Fruit fly (Drosophila melanogaster) whole organism, prepupa: ENCODE data around the gene Lk6.

Source experiments
- CG10669 ChIP-seq: fragments of 200-800 bp; sonication (Bioruptor generic); optimal IDR thresholded peaks from 3 replicates; lab custom pipeline; 2018; ENCODE audit warnings: missing biosample characterization, mild to moderate bottlenecking, missing genetic modification characterization, moderate library complexity
- CG11762 ChIP-seq: fragments of 200-800 bp; sonication (Bioruptor generic); optimal IDR thresholded peaks from 3 replicates; lab custom pipeline; 2016; ENCODE audit warnings: missing biosample characterization, missing genetic modification characterization; ENCODE audit not compliant: insufficient read depth
- CG1621 ChIP-seq: fragments of 200-800 bp; sonication (Bioruptor generic); optimal IDR thresholded peaks from 3 replicates; lab custom pipeline; 2018; ENCODE audit warnings: missing biosample characterization, mild to moderate bottlenecking, missing genetic modification characterization
- CG32006 ChIP-seq: fragments of 200-800 bp; sonication (Bioruptor generic); optimal IDR thresholded peaks from 3 replicates; lab custom pipeline; 2017; ENCODE audit warnings: missing biosample characterization, mild to moderate bottlenecking, missing genetic modification characterization
- CG6163 ChIP-seq: fragments of 200-800 bp; sonication (Bioruptor generic); IDR thresholded peaks from 3 replicates; pipeline ENCODE4 v1.3.6; 2022; ENCODE audit warnings: missing biosample characterization, missing genetic modification characterization
- CG6276 ChIP-seq: fragments of 200-800 bp; sonication (Bioruptor generic); optimal IDR thresholded peaks from 2 replicates; lab custom pipeline; 2017; ENCODE audit warnings: missing biosample characterization, mild to moderate bottlenecking, missing genetic modification characterization
- CG6792 ChIP-seq: fragments of 200-800 bp; sonication (Bioruptor generic); optimal IDR thresholded peaks from 3 replicates; lab custom pipeline; 2016; ENCODE audit warnings: missing biosample characterization, missing genetic modification characterization
- CG6854 ChIP-seq: fragments of 200-800 bp; sonication (Bioruptor generic); optimal IDR thresholded peaks from 2 replicates; lab custom pipeline; 2017; ENCODE audit warnings: missing biosample characterization, mild to moderate bottlenecking, missing genetic modification characterization
- CG8119 ChIP-seq: fragments of 200-800 bp; sonication (Bioruptor generic); IDR thresholded peaks from 3 replicates; pipeline ENCODE4 v1.3.6; 2022; ENCODE audit warnings: missing biosample characterization, missing genetic modification characterization
- CG8319 ChIP-seq: fragments of 200-800 bp; sonication (Bioruptor generic); optimal IDR thresholded peaks from 3 replicates; lab custom pipeline; 2016; ENCODE audit warnings: missing biosample characterization, missing genetic modification characterization
- Eip78C ChIP-seq: fragments of 200-800 bp; sonication (Bioruptor generic); peaks from one replicate; lab custom pipeline; 2016; ENCODE audit warnings: missing biosample characterization, missing genetic modification characterization
- Ets96B ChIP-seq: fragments of 200-800 bp; optimal IDR thresholded peaks from 2 replicates; lab custom pipeline; 2019; ENCODE audit warnings: missing biosample characterization, mild to moderate bottlenecking, missing genetic modification characterization, moderate library complexity
- Met ChIP-seq: fragments of 200-800 bp; sonication (Bioruptor generic); optimal IDR thresholded peaks from 3 replicates; lab custom pipeline; 2016; ENCODE audit warnings: missing biosample characterization, missing genetic modification characterization
- OdsH ChIP-seq: fragments of 200-800 bp; sonication (Bioruptor generic); optimal IDR thresholded peaks from 3 replicates; lab custom pipeline; 2016; ENCODE audit warnings: missing biosample characterization, missing genetic modification characterization
- Smox ChIP-seq: fragments of 200-800 bp; sonication (Bioruptor generic); optimal IDR thresholded peaks from 3 replicates; lab custom pipeline; 2016; ENCODE audit warnings: missing biosample characterization, missing genetic modification characterization
- Sox14 ChIP-seq: fragments of 200-800 bp; sonication (Bioruptor generic); optimal IDR thresholded peaks from 3 replicates; lab custom pipeline; 2016; ENCODE audit warnings: missing biosample characterization, missing genetic modification characterization
- Sox15 ChIP-seq: fragments of 200-800 bp; sonication (Bioruptor generic); optimal IDR thresholded peaks from 3 replicates; lab custom pipeline; 2016; ENCODE audit warnings: missing biosample characterization, missing genetic modification characterization
- cyc ChIP-seq: fragments of 200-800 bp; sonication (Bioruptor generic); optimal IDR thresholded peaks from 3 replicates; lab custom pipeline; 2016; ENCODE audit warnings: missing biosample characterization, missing genetic modification characterization
- dac ChIP-seq: fragments of 200-800 bp; sonication (Bioruptor generic); optimal IDR thresholded peaks from 2 replicates; lab custom pipeline; 2017; ENCODE audit warnings: missing biosample characterization, mild to moderate bottlenecking, missing genetic modification characterization
- dsx ChIP-seq: fragments of 200-800 bp; optimal IDR thresholded peaks from 3 replicates; lab custom pipeline; 2019; ENCODE audit warnings: missing biosample characterization, mild to moderate bottlenecking, missing genetic modification characterization, moderate library complexity; ENCODE audit not compliant: poor library complexity, severe bottlenecking
- fd59A ChIP-seq: fragments of 200-800 bp; sonication (Bioruptor generic); optimal IDR thresholded peaks from 2 replicates; lab custom pipeline; 2017; ENCODE audit warnings: missing biosample characterization, mild to moderate bottlenecking, missing genetic modification characterization, missing genetic modification reagents
- fkh ChIP-seq: fragments of 200-800 bp; sonication (Bioruptor generic); optimal IDR thresholded peaks from 3 replicates; lab custom pipeline; 2017; ENCODE audit warnings: missing biosample characterization, mild to moderate bottlenecking, missing genetic modification characterization, moderate library complexity
- net ChIP-seq: fragments of 200-800 bp; sonication (Bioruptor generic); optimal IDR thresholded peaks from 3 replicates; lab custom pipeline; 2016; ENCODE audit warnings: missing biosample characterization, missing genetic modification characterization
- spab ChIP-seq: fragments of 200-800 bp; sonication (Bioruptor generic); optimal IDR thresholded peaks from 2 replicates; lab custom pipeline; 2017; ENCODE audit warnings: missing biosample characterization, mild to moderate bottlenecking, missing genetic modification characterization, missing genetic modification reagents
- ss ChIP-seq, 2 experiments: fragments of 200-800 bp; sonication (Bioruptor generic); optimal IDR thresholded peaks; 2 replicates in 1 of 2; 3 replicates in 1 of 2; lab custom pipeline; 2017 to 2018; ENCODE audit warnings: mild to moderate bottlenecking in 2 of 2, missing biosample characterization in 2 of 2, missing genetic modification characterization in 2 of 2, moderate library complexity in 1 of 2
- svp ChIP-seq: fragments of 200-800 bp; sonication (Bioruptor generic); peaks from one replicate; lab custom pipeline; 2016; ENCODE audit warnings: missing biosample characterization, missing genetic modification characterization
- vri ChIP-seq: fragments of 200-800 bp; sonication (Bioruptor generic); optimal IDR thresholded peaks from 3 replicates; lab custom pipeline; 2016; ENCODE audit warnings: missing biosample characterization, mild to moderate bottlenecking, missing genetic modification characterization

The Lk6 gene

DNA sequence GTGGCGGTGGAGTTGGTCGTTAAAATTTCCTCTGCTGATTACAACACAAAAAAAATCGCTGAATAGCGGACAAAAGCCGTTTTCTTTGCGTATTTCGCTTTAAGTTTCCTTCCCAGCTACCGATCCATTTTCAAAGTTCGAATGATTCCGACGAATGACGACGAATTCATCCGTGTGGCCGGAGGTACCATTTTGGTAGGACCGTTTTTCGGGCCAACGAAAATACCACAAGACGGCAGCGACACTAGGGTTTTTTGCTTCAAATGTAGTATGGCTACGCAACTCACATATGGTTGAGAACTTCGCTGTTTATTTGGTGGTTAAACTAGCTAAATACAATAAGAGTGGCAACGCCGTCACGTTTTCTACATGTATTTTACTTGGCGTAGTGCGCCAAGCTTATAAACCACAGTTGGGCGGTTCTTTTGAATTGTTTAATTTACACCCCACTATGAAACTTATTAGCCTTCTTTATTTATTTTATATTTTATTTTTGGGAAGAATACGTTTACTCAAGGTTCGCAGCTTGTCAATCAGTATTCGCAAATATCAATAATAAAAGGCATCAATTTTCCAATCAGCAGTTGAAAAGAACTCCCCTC lies at the start of gene Lk6 (continued):
- TF ChIP-seq dsx (GFP tag; lab: Kevin White, UChicago): peak; percentile 32
- TF ChIP-seq Met (GFP tag; lab: Kevin White, UChicago): no peak
- peak; percentile 80 for TF ChIP-seq vri (GFP tag; lab: Kevin White, UChicago)
- TF ChIP-seq Sox14 (GFP tag; lab: Kevin White, UChicago): peak; percentile 66
- no peak for TF ChIP-seq Sox15 (GFP tag; lab: Kevin White, UChicago)
- TF ChIP-seq CG6163 (GFP tag; lab: Robert Waterston, UW): no peak
- TF ChIP-seq CG6792: no peak
- no peak for TF ChIP-seq OdsH (GFP tag; lab: Kevin White, UChicago)

DNA sequence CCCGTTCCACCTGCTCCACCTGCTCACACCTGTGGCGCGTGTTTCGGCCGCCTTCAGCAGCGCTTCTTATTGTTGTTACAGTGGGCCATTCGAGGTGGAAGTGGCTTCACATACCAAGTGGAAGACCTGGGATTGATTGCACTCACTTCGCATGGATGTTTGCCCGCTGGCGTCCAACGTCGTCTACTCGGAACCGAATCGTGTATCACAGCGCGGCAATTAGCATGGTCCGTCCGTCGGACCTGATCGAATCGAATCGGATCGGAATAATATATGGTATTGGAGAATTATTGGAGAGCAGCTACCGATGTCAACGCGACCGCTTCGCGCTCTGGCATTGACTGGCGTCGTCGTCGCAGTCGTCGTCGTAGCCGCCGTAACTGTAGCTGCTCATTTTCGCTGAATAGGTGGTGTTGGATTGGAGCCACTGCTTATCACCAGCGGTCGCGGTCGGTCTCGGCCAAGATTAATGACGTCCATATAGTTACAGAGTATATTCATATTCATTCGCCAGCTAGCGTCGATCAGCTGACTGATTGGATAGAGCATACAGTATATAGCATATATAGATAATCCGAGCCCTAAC lies 48.7 kb upstream of the Lk6 start, which contains the start of gene ClC-a:
ClC-a (minus strand) TSS at position 327 of the 586 bp plus-strand sequence.
- TF ChIP-seq Sox14 (GFP tag; lab: Kevin White, UChicago) (peak; percentile 12), net (no peak), cyc (GFP tag; lab: Kevin White, UChicago) (no peak), dac (GFP tag; lab: Kevin White, UChicago) (no peak), svp (peak; percentile 81), CG1621 (tag; lab: Kevin White, UChicago) (no peak), CG32006 (GFP tag; lab: Kevin White, UChicago) (no peak), Eip78C (GFP tag; lab: Kevin White, UChicago) (peak; percentile 40), CG11762 (GFP tag; lab: Kevin White, UChicago) (no peak), vri (GFP tag; lab: Kevin White, UChicago) (peak; percentile 24), ss (GFP tag; optimal IDR thresholded peaks at IDR 0.05; lab: Kevin White, UChicago) (peak; percentile 16 to 20)

DNA sequence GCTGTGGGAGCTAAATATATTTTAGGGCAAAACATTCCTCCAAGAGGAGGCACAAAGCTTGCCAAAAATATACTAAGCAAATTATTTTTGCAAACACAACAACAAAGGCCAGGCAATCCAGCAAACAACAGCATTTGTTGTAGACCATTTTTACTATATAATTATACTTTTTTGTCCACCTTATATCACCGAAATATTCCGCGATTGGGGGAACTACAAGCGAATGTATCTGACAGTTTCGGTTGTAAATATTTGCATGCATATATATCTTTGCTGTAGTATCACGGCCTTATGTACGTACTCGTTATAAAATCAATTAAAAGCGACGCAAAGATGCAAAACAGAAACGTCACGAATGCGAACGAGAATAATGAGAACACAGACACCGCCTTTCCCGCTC lies 48.2 kb upstream of the Lk6 start:
- TF ChIP-seq CG6854 (GFP tag; lab: Kevin White, UChicago) (no peak), net (no peak), fkh (peak; percentile 15), CG10669 (GFP tag; lab: Kevin White, UChicago) (no peak), spab (GFP tag; lab: Kevin White, UChicago) (no peak), CG6792 (no peak), Ets96B (no peak), OdsH (GFP tag; lab: Kevin White, UChicago) (no peak)

DNA sequence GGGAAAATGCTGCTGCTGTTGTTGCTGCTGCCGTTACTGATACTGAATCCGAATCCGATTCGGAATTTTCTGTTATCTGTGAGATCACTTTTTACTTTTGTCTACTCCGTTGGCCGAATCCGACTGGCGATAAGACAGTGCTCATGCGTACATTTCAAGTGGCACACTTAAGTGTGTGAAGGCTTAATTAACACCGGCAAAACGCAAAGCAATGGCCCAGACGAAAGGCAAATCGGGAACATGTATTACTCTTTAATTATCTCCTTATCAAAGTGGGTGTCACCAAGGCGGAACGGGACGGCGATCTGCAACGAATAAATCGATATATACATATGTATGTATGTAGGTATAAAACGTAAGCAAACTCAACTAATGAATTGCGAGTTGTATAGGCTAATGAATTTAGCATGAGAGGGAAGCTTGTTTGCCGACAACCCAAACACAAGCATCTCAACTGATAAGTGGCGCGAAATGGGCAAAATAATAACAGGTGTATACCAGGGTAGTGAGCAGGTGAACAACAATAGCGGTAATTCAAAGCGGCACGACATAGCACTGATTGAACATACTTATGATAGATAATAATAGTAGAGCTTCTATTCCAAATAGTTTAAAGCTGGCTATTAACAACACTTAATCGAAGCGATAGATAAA lies 46.7 kb upstream of the Lk6 start:
- TF ChIP-seq vri (GFP tag; lab: Kevin White, UChicago) (peak; percentile 20), cyc (GFP tag; lab: Kevin White, UChicago) (no peak), fd59A (GFP tag; lab: Kevin White, UChicago) (no peak), CG11762 (GFP tag; lab: Kevin White, UChicago) (no peak), CG8319 (GFP tag; lab: Kevin White, UChicago) (no peak), CG6163 (GFP tag; lab: Robert Waterston, UW) (no peak), CG8119 (no peak), svp (peak; percentile 89)
- TF ChIP-seq, all 60 proteins: peak for 2

DNA sequence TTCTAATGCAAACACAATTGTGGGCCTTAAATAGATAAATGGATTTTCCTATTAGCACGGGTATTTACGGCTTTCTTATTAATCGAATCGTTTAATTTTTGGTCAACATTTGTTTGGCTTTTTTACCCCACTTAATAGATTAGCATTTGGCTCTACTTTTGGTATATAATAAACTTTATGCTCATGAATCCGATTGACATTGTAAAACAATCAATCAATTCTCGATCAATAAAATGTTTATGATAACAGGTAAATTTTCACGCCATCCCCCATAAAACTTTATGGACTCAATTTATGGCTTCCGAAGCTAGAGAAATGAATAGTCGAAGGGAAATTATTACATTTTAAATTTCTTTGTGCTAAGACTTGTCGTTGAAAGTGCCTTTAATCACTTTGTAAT lies 45.4 kb upstream of the Lk6 start:
- no peak for TF ChIP-seq Smox
- TF ChIP-seq fkh: peak; percentile 57
- TF ChIP-seq, all 60 proteins: peak for 1

DNA sequence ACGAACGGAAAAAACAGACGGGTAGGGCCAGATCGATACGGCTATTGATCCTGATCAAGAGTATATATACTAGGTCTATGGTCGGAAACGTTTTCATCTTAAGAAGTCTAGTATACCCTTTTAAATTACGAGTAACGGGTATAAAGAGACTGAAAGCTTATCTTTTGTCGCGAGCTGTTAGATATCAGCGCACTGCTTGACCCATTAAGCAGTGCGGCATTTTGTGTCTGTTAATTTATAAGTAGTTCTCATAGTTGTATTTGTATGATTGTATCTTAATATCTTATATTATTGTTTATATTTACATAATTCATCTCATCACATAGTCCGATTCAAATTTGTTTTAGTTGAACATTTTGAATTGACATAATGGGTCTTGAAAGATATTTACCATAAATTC lies 43.4 kb upstream of the Lk6 start:
- TF ChIP-seq CG6276 (no peak), Eip78C (GFP tag; lab: Kevin White, UChicago) (peak; percentile 66)
